Worm (Caenorhabditis elegans) whole organism, L2 larva: Measurements from ENCODE around the gene spin-4.

Source experiments
- ZK546.5 ChIP-seq: sonication (generic microtip); optimal IDR thresholded peaks from 2 replicates; lab custom pipeline; 2017; ENCODE audit warnings: missing biosample characterization, missing genetic modification characterization
- sma-3 ChIP-seq: sonication (generic microtip); optimal IDR thresholded peaks from 2 replicates; lab custom pipeline; 2016; ENCODE audit warnings: missing genetic modification reagents, missing genetic modification characterization, missing compliant biosample characterization
- unc-62 ChIP-seq: fragments of 150-350 bp; optimal IDR thresholded peaks from 2 replicates; lab custom pipeline; 2014; ENCODE audit warnings: missing biosample characterization, missing genetic modification reagents, missing genetic modification characterization

ce11 chrIII:12740313-12740712, 52.2 kb downstream of the spin-4 start:
- no peak for TF ChIP-seq sma-3 (GFP tag; lab: Kevin White, UChicago)
- TF ChIP-seq ZK546.5, result no peak
- no peak for TF ChIP-seq unc-62 (GFP tag; lab: Kevin White, UChicago)
